Worm (Caenorhabditis elegans) whole organism, late embryonic: ENCODE data around the gene C56E6.7.

Source experiments
- C08G9.2 ChIP-seq: sonication (generic microtip); optimal IDR thresholded peaks from 2 replicates; lab custom pipeline; 2016; ENCODE audit warnings: mild to moderate bottlenecking, missing genetic modification characterization, moderate library complexity, missing compliant biosample characterization
- C38D4.7 ChIP-seq: fragments of 200-800 bp; sonication (Bioruptor generic); optimal IDR thresholded peaks from 2 replicates; lab custom pipeline; 2018; ENCODE audit warnings: mild to moderate bottlenecking, missing genetic modification characterization, moderate library complexity, missing compliant biosample characterization
- F13H6.1 ChIP-seq: sonication (generic microtip); optimal IDR thresholded peaks from 2 replicates; lab custom pipeline; 2016; ENCODE audit warnings: missing genetic modification characterization, missing compliant biosample characterization
- K02D7.2 ChIP-seq: sonication (generic microtip); optimal IDR thresholded peaks from 2 replicates; lab custom pipeline; 2017; ENCODE audit warnings: mild to moderate bottlenecking, missing genetic modification characterization, missing compliant biosample characterization
- K09A11.1 ChIP-seq: sonication (generic microtip); optimal IDR thresholded peaks from 2 replicates; lab custom pipeline; 2017; ENCODE audit warnings: antibody characterized with exemption, mild to moderate bottlenecking, missing genetic modification characterization, missing compliant biosample characterization; ENCODE audit not compliant: insufficient read depth
- ahr-1 ChIP-seq: sonication (generic microtip); optimal IDR thresholded peaks from 2 replicates; lab custom pipeline; 2016; ENCODE audit warnings: missing genetic modification characterization, missing compliant biosample characterization
- ceh-14 ChIP-seq: sonication (generic microtip); optimal IDR thresholded peaks from 2 replicates; lab custom pipeline; 2016; ENCODE audit warnings: missing genotype, missing genetic modification characterization, missing compliant biosample characterization
- ceh-19 ChIP-seq: fragments of 200-800 bp; sonication (Bioruptor generic); optimal IDR thresholded peaks from 2 replicates; lab custom pipeline; 2018; ENCODE audit warnings: mild to moderate bottlenecking, missing genetic modification characterization, missing compliant biosample characterization
- ceh-2 ChIP-seq: sonication (generic microtip); optimal IDR thresholded peaks from 2 replicates; lab custom pipeline; 2016; ENCODE audit warnings: missing genotype, missing genetic modification characterization, missing compliant biosample characterization
- ceh-30 ChIP-seq: fragments of 150-350 bp; optimal IDR thresholded peaks from 2 replicates; lab custom pipeline; 2014; ENCODE audit warnings: missing biosample characterization, missing genetic modification characterization
- ceh-31 ChIP-seq: sonication (generic microtip); optimal IDR thresholded peaks from 2 replicates; lab custom pipeline; 2016; ENCODE audit warnings: missing genetic modification characterization, missing compliant biosample characterization
- ceh-34 ChIP-seq: sonication (generic microtip); optimal IDR thresholded peaks from 2 replicates; lab custom pipeline; 2016; ENCODE audit warnings: mild to moderate bottlenecking, missing genetic modification characterization, missing compliant biosample characterization
- ceh-6 ChIP-seq: fragments of 200-800 bp; sonication (Bioruptor generic); optimal IDR thresholded peaks from 2 replicates; lab custom pipeline; 2018; ENCODE audit warnings: mild to moderate bottlenecking, missing genetic modification characterization, missing compliant biosample characterization
- ceh-9 ChIP-seq: sonication (generic microtip); optimal IDR thresholded peaks from 2 replicates; lab custom pipeline; 2016; ENCODE audit warnings: mild to moderate bottlenecking, missing genetic modification characterization, inconsistent platforms, missing compliant biosample characterization
- dmd-4 ChIP-seq: sonication (generic microtip); optimal IDR thresholded peaks from 2 replicates; lab custom pipeline; 2016; ENCODE audit warnings: borderline replicate concordance, missing genetic modification characterization, missing compliant biosample characterization
- dve-1 ChIP-seq: sonication (generic microtip); optimal IDR thresholded peaks from 2 replicates; lab custom pipeline; 2017; ENCODE audit warnings: antibody characterized with exemption, mild to moderate bottlenecking, missing genetic modification characterization, missing compliant biosample characterization
- elt-2 ChIP-seq: sonication (generic microtip); optimal IDR thresholded peaks from 2 replicates; lab custom pipeline; 2016; ENCODE audit warnings: missing genetic modification reagents, missing genetic modification characterization, missing compliant biosample characterization
- elt-4 ChIP-seq: sonication (generic microtip); optimal IDR thresholded peaks from 2 replicates; lab custom pipeline; 2016; ENCODE audit warnings: missing genetic modification characterization, missing compliant biosample characterization
- ets-4 ChIP-seq: sonication (generic microtip); optimal IDR thresholded peaks from 2 replicates; lab custom pipeline; 2016; ENCODE audit warnings: missing genetic modification characterization, missing compliant biosample characterization
- fax-1 ChIP-seq: sonication (generic microtip); optimal IDR thresholded peaks from 2 replicates; lab custom pipeline; 2016; ENCODE audit warnings: missing genotype, missing genetic modification characterization, missing compliant biosample characterization
- fkh-6 ChIP-seq: sonication (generic microtip); optimal IDR thresholded peaks from 2 replicates; lab custom pipeline; 2016; ENCODE audit warnings: missing genetic modification characterization, missing compliant biosample characterization
- hlh-13 ChIP-seq: fragments of 200-800 bp; sonication (Bioruptor generic); optimal IDR thresholded peaks from 2 replicates; lab custom pipeline; 2018; ENCODE audit warnings: mild to moderate bottlenecking, missing genetic modification characterization, missing compliant biosample characterization
- hlh-15 ChIP-seq: sonication (generic microtip); optimal IDR thresholded peaks from 2 replicates; lab custom pipeline; 2016; ENCODE audit warnings: missing genetic modification characterization, missing compliant biosample characterization
- hlh-30 ChIP-seq: sonication (generic microtip); optimal IDR thresholded peaks from 2 replicates; lab custom pipeline; 2017; ENCODE audit warnings: antibody characterized with exemption, missing genetic modification characterization, missing compliant biosample characterization; ENCODE audit not compliant: insufficient read depth
- hlh-6 ChIP-seq: sonication (generic microtip); optimal IDR thresholded peaks from 2 replicates; lab custom pipeline; 2016; ENCODE audit warnings: missing genotype, missing genetic modification characterization, missing compliant biosample characterization
- lim-6 ChIP-seq: sonication (generic microtip); optimal IDR thresholded peaks from 2 replicates; lab custom pipeline; 2016; ENCODE audit warnings: missing genetic modification characterization, missing compliant biosample characterization
- madf-2 ChIP-seq: sonication (generic microtip); optimal IDR thresholded peaks from 2 replicates; lab custom pipeline; 2017; ENCODE audit warnings: missing genetic modification characterization, missing compliant biosample characterization
- mec-3 ChIP-seq: sonication (generic microtip); optimal IDR thresholded peaks from 2 replicates; lab custom pipeline; 2016; ENCODE audit warnings: borderline replicate concordance, missing genetic modification characterization, missing compliant biosample characterization
- nfya-1 ChIP-seq: sonication (generic microtip); optimal IDR thresholded peaks from 2 replicates; lab custom pipeline; 2017; ENCODE audit warnings: missing genetic modification characterization, mild to moderate bottlenecking, missing compliant biosample characterization, antibody characterized with exemption, moderate library complexity
- nhr-11 ChIP-seq: fragments of 150-350 bp; optimal IDR thresholded peaks from 2 replicates; lab custom pipeline; 2014; ENCODE audit warnings: missing biosample characterization, missing genetic modification characterization
- odd-2 ChIP-seq: sonication (generic microtip); optimal IDR thresholded peaks from 2 replicates; lab custom pipeline; 2017; ENCODE audit warnings: antibody characterized with exemption, mild to moderate bottlenecking, missing genetic modification characterization, missing compliant biosample characterization
- pag-3 ChIP-seq: sonication (generic microtip); optimal IDR thresholded peaks from 2 replicates; lab custom pipeline; 2016; ENCODE audit warnings: missing compliant biosample characterization, missing genetic modification characterization, borderline replicate concordance
- pha-2 ChIP-seq: sonication (generic microtip); optimal IDR thresholded peaks from 2 replicates; lab custom pipeline; 2017; ENCODE audit warnings: mild to moderate bottlenecking, missing genetic modification characterization, missing compliant biosample characterization
- pha-4 ChIP-seq: fragments of 150-350 bp; optimal IDR thresholded peaks from 2 replicates; lab custom pipeline; 2018; ENCODE audit warnings: missing biosample characterization, missing genetic modification reagents, missing genetic modification characterization
- pqm-1 ChIP-seq: sonication (generic microtip); optimal IDR thresholded peaks from 2 replicates; lab custom pipeline; 2016; ENCODE audit warnings: missing genetic modification characterization, missing compliant biosample characterization
- ref-2 ChIP-seq: sonication (generic microtip); optimal IDR thresholded peaks from 2 replicates; lab custom pipeline; 2016; ENCODE audit warnings: missing genetic modification characterization, missing compliant biosample characterization
- rnt-1 ChIP-seq: sonication (generic microtip); optimal IDR thresholded peaks from 2 replicates; lab custom pipeline; 2016; ENCODE audit warnings: missing genetic modification characterization, missing compliant biosample characterization
- sdc-2 ChIP-seq: sonication (generic microtip); optimal IDR thresholded peaks from 2 replicates; lab custom pipeline; 2016; ENCODE audit warnings: missing genotype, missing genetic modification characterization, missing compliant biosample characterization
- sox-4 ChIP-seq: sonication (generic microtip); optimal IDR thresholded peaks from 2 replicates; lab custom pipeline; 2017; ENCODE audit warnings: mild to moderate bottlenecking, missing genetic modification characterization, inconsistent platforms, missing compliant biosample characterization
- syd-9 ChIP-seq: sonication (generic microtip); optimal IDR thresholded peaks from 2 replicates; lab custom pipeline; 2016; ENCODE audit warnings: mild to moderate bottlenecking, missing genetic modification characterization, moderate library complexity, missing compliant biosample characterization
- tbx-2 ChIP-seq: sonication (generic microtip); optimal IDR thresholded peaks from 2 replicates; lab custom pipeline; 2016; ENCODE audit warnings: missing genetic modification characterization, missing compliant biosample characterization
- unc-3 ChIP-seq, 2 experiments: fragments of 200-800 bp in 1 of 2; sonication (Bioruptor generic) in 1 of 2; sonication (generic microtip) in 1 of 2; conservative IDR thresholded peaks in 1 of 2; optimal IDR thresholded peaks in 1 of 2; 2 replicates each; pipeline versions ENCODE4 v1.3.6 to Lab custom; 2016 to 2022; ENCODE audit warnings: missing compliant biosample characterization in 2 of 2, missing genetic modification characterization in 2 of 2, missing genetic modification reagents in 1 of 2
- unc-55 ChIP-seq: sonication (generic microtip); optimal IDR thresholded peaks from 2 replicates; lab custom pipeline; 2017; ENCODE audit warnings: missing biosample characterization, missing genetic modification reagents, missing genetic modification characterization
- unc-86 ChIP-seq: sonication (generic microtip); optimal IDR thresholded peaks from 2 replicates; lab custom pipeline; 2016; ENCODE audit warnings: missing genetic modification characterization, missing compliant biosample characterization
- ztf-16 ChIP-seq: sonication (generic microtip); optimal IDR thresholded peaks from 2 replicates; lab custom pipeline; 2017; ENCODE audit warnings: missing genetic modification characterization, missing compliant biosample characterization

The C56E6.7 gene

DNA sequence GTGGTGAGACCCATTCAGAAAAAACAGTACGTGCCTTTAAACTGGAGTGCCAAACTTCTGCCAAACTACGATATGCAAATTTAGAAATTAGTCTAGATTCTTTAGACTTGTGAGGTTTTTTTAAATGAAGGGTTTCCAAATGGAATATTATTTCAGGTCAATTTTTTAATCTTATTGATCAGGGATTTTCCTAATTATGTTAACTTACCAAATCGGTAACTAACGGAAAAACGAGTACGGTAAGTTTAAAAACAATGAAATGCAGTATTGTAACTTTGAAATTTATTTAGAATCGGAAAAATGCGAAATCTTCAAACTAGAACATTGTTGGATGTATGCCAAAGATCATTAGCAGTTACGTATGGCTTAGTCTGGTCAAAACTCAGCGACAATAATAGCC, at the start of gene C56E6.7:
TSS of gene C56E6.7 (plus strand) at position 301 of the 400 bp plus-strand sequence.
- TF ChIP-seq ref-2 (tag; lab: Kevin White, UChicago) (no peak), ceh-2 (tag; lab: Kevin White, UChicago) (no peak), ahr-1 (no peak), ets-4 (tag; lab: Kevin White, UChicago) (no peak), hlh-30 (tag; lab: Kevin White, UChicago) (no peak), pqm-1 (tag; lab: Kevin White, UChicago) (no peak), odd-2 (tag; lab: Kevin White, UChicago) (no peak), K02D7.2 (tag; lab: Kevin White, UChicago) (no peak), hlh-15 (tag; lab: Kevin White, UChicago) (no peak), C08G9.2 (tag; lab: Kevin White, UChicago) (no peak), unc-86 (tag; lab: Kevin White, UChicago) (no peak), ceh-14 (tag; lab: Kevin White, UChicago) (no peak), ceh-34 (tag; lab: Kevin White, UChicago) (no peak), hlh-13 (GFP tag; lab: Kevin White, UChicago) (no peak)

DNA sequence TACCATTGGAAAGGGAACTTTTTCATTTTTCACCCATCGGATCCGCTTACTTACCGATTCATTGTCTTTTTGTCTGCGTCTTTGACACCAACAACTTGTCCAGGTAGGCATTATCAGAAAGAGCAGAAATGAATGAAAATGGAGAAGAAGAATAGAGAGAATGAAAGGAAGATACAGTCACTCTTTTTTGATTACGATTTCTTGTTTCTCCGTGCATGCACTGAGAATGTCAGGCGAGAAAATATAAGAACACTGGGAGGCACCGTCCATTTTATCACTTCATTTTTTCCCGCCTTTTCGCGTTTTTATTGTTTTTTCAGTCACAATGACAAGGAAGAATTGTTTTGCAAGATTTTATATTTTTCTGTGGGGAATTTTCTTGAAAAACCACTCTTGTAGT, 47.0 kb upstream of the C56E6.7 start:
- TF ChIP-seq dve-1 (tag; lab: Kevin White, UChicago) (no peak), ceh-6 (no peak), tbx-2 (no peak), elt-2 (tag; lab: Kevin White, UChicago) (no peak), pqm-1 (tag; lab: Kevin White, UChicago) (no peak), unc-86 (tag; lab: Kevin White, UChicago) (no peak), fkh-6 (tag; lab: Kevin White, UChicago) (no peak), pag-3 (tag; lab: Kevin White, UChicago) (no peak), ceh-31 (tag; lab: Kevin White, UChicago) (no peak), dmd-4 (no peak), ceh-9 (tag; lab: Kevin White, UChicago) (no peak)

ce11 chrII:6470985-6471384, 45.4 kb upstream of the C56E6.7 start, which contains the start of gene dgk-5:
Gene dgk-5 (minus strand): TSS chrII:6471085.
- no peak for TF ChIP-seq lim-6 (tag; lab: Kevin White, UChicago)
- no peak for TF ChIP-seq ceh-31 (tag; lab: Kevin White, UChicago)
- TF ChIP-seq pqm-1 (tag; lab: Kevin White, UChicago) = no peak
- TF ChIP-seq nfya-1 (tag; lab: Kevin White, UChicago) = no peak
- TF ChIP-seq fax-1 (tag; lab: Kevin White, UChicago) = no peak
- TF ChIP-seq pha-2 = no peak
- TF ChIP-seq unc-3 (GFP tag; conservative IDR thresholded peaks at IDR 0.05; lab: Robert Waterston, UW) = no peak
- TF ChIP-seq unc-3 (tag; optimal IDR thresholded peaks at IDR 0.05; lab: Kevin White, UChicago) = no peak
- no peak for TF ChIP-seq sox-4
- no peak for TF ChIP-seq mec-3 (tag; lab: Kevin White, UChicago)
- no peak for TF ChIP-seq ceh-14 (tag; lab: Kevin White, UChicago)
- no peak for TF ChIP-seq madf-2 (tag; lab: Kevin White, UChicago)

- TF ChIP-seq nhr-11 (tag; lab: Kevin White, UChicago) (no peak), unc-55 (GFP tag; lab: Kevin White, UChicago) (no peak), hlh-15 (tag; lab: Kevin White, UChicago) (no peak), F13H6.1 (tag; lab: Kevin White, UChicago) (no peak), sdc-2 (tag; lab: Kevin White, UChicago) (no peak), ceh-30 (tag; lab: Kevin White, UChicago) (no peak), K09A11.1 (tag; lab: Kevin White, UChicago) (no peak), C08G9.2 (tag; lab: Kevin White, UChicago) (no peak), ref-2 (tag; lab: Kevin White, UChicago) (no peak), hlh-6 (tag; lab: Kevin White, UChicago) (no peak), ztf-16 (no peak), C38D4.7 (GFP tag; lab: Kevin White, UChicago) (no peak), ceh-19 (GFP tag; lab: Kevin White, UChicago) (no peak), fax-1 (tag; lab: Kevin White, UChicago) (no peak), rnt-1 (tag; lab: Kevin White, UChicago) (no peak), pha-4 (no peak), elt-4 (tag; lab: Kevin White, UChicago) (no peak), unc-86 (tag; lab: Kevin White, UChicago) (no peak), ceh-6 (no peak), syd-9 (tag; lab: Kevin White, UChicago) (no peak)
These were observed 41.1 kb upstream of the C56E6.7 start, which contains the start of gene T28D9.16 for ce11 chrII:6475180-6475737. Gene T28D9.16 (plus strand): TSS chrII:6475687.
